Worm (Caenorhabditis elegans) whole organism, young adult: ENCODE measurements around the gene memo-1.

Source experiments
- B0019.2 ChIP-seq: fragments of 200-800 bp; sonication (Bioruptor generic); conservative IDR thresholded peaks from 2 replicates; pipeline ENCODE4 v1.3.6; 2022; ENCODE audit warnings: missing genetic modification reagents, missing genetic modification characterization, missing compliant biosample characterization
- C17E4.6 ChIP-seq: fragments of 200-800 bp; sonication (Bioruptor generic); IDR thresholded peaks from 2 replicates; pipeline ENCODE4 v1.3.6; 2022; ENCODE audit warnings: missing genetic modification reagents, missing genetic modification characterization, missing compliant biosample characterization
- F10E7.11 ChIP-seq: sonication (generic microtip); optimal IDR thresholded peaks from 2 replicates; lab custom pipeline; 2017; ENCODE audit warnings: mild to moderate bottlenecking, missing genetic modification characterization, moderate library complexity, missing compliant biosample characterization
- F52B5.7 ChIP-seq: sonication (generic microtip); optimal IDR thresholded peaks from 2 replicates; lab custom pipeline; 2016; ENCODE audit warnings: mild to moderate bottlenecking, missing genetic modification characterization, missing compliant biosample characterization
- F55B11.4 ChIP-seq: sonication (generic microtip); optimal IDR thresholded peaks from 2 replicates; lab custom pipeline; 2016; ENCODE audit warnings: missing compliant biosample characterization, missing genetic modification characterization, borderline replicate concordance; ENCODE audit not compliant: insufficient read depth
- F57A8.1 ChIP-seq: fragments of 200-800 bp; sonication (Bioruptor generic); optimal IDR thresholded peaks from 2 replicates; lab custom pipeline; 2018; ENCODE audit warnings: mild to moderate bottlenecking, missing genetic modification characterization, moderate library complexity, missing compliant biosample characterization
- F57C9.4 ChIP-seq: sonication (generic microtip); optimal IDR thresholded peaks from 2 replicates; lab custom pipeline; 2017; ENCODE audit warnings: mild to moderate bottlenecking, missing genetic modification characterization, missing compliant biosample characterization
- K11D2.4 ChIP-seq: fragments of 200-800 bp; sonication (Bioruptor generic); IDR thresholded peaks from 2 replicates; pipeline ENCODE4 v1.3.6; 2022; ENCODE audit warnings: missing genetic modification reagents, missing genetic modification characterization, missing compliant biosample characterization
- K12H6.12 ChIP-seq: fragments of 200-800 bp; sonication (Bioruptor generic); optimal IDR thresholded peaks from 2 replicates; lab custom pipeline; 2018; ENCODE audit warnings: mild to moderate bottlenecking, missing genetic modification characterization, missing compliant biosample characterization
- T07F8.4 ChIP-seq: sonication (generic microtip); optimal IDR thresholded peaks from 2 replicates; lab custom pipeline; 2016; ENCODE audit warnings: mild to moderate bottlenecking, missing genetic modification characterization, moderate library complexity, missing compliant biosample characterization
- Y53F4B.3 ChIP-seq: fragments of 200-800 bp; sonication (Bioruptor generic); IDR thresholded peaks from 2 replicates; pipeline ENCODE4 v1.3.6; 2022; ENCODE audit warnings: missing genetic modification reagents, missing genetic modification characterization, missing compliant biosample characterization
- Y53G8AR.9 ChIP-seq: fragments of 200-800 bp; sonication (Bioruptor generic); conservative IDR thresholded peaks from 2 replicates; pipeline ENCODE4 v1.3.6; 2022; ENCODE audit warnings: missing genetic modification reagents, missing genetic modification characterization, missing compliant biosample characterization
- Y67H2A.10 ChIP-seq: fragments of 200-800 bp; sonication (Bioruptor generic); conservative IDR thresholded peaks from 2 replicates; pipeline ENCODE4 v1.3.6; 2022; ENCODE audit warnings: missing genetic modification reagents, missing genetic modification characterization, missing compliant biosample characterization
- Y79H2A.3 ChIP-seq: fragments of 200-800 bp; sonication (Bioruptor generic); conservative IDR thresholded peaks from 2 replicates; pipeline ENCODE4 v1.3.6; 2022; ENCODE audit warnings: missing genetic modification reagents, missing genetic modification characterization, missing compliant biosample characterization
- Y95B8A.8 ChIP-seq: fragments of 200-800 bp; sonication (Bioruptor generic); IDR thresholded peaks from 2 replicates; pipeline ENCODE4 v1.3.6; 2022; ENCODE audit warnings: missing genetic modification reagents, missing genetic modification characterization, missing compliant biosample characterization
- aptf-2 ChIP-seq: fragments of 200-800 bp; sonication (Bioruptor generic); conservative IDR thresholded peaks from 2 replicates; pipeline ENCODE4 v1.3.6; 2022; ENCODE audit warnings: missing genetic modification reagents, missing genetic modification characterization, missing compliant biosample characterization
- atf-7 ChIP-seq: sonication (generic microtip); optimal IDR thresholded peaks from 2 replicates; lab custom pipeline; 2017; ENCODE audit warnings: mild to moderate bottlenecking, missing genetic modification characterization, missing compliant biosample characterization
- cebp-1 ChIP-seq, 2 experiments: fragments of 200-800 bp in 1 of 2; sonication (Bioruptor generic) in 1 of 2; sonication (generic microtip) in 1 of 2; IDR thresholded peaks in 1 of 2; optimal IDR thresholded peaks in 1 of 2; 2 replicates each; pipeline versions ENCODE4 v1.3.6 to Lab custom; 2017 to 2022; ENCODE audit warnings: missing compliant biosample characterization in 2 of 2, missing genetic modification characterization in 2 of 2, mild to moderate bottlenecking in 1 of 2, missing genetic modification reagents in 1 of 2, moderate library complexity in 1 of 2
- cebp-2 ChIP-seq: fragments of 200-800 bp; sonication (Bioruptor generic); IDR thresholded peaks from 2 replicates; pipeline ENCODE4 v1.3.6; 2022; ENCODE audit warnings: missing genetic modification characterization, missing compliant biosample characterization
- ceh-100 ChIP-seq: fragments of 200-800 bp; sonication (Bioruptor generic); IDR thresholded peaks from 2 replicates; pipeline ENCODE4 v1.3.6; 2022; ENCODE audit warnings: missing genetic modification reagents, missing genetic modification characterization, missing compliant biosample characterization
- ceh-79 ChIP-seq: sonication (generic microtip); optimal IDR thresholded peaks from 2 replicates; lab custom pipeline; 2017; ENCODE audit warnings: mild to moderate bottlenecking, missing genetic modification characterization, missing compliant biosample characterization
- ceh-91 ChIP-seq: fragments of 200-800 bp; sonication (Bioruptor generic); IDR thresholded peaks from 2 replicates; pipeline ENCODE4 v1.3.6; 2022; ENCODE audit warnings: missing genetic modification reagents, missing genetic modification characterization, missing compliant biosample characterization
- chd-7 ChIP-seq: sonication (generic microtip); optimal IDR thresholded peaks from 2 replicates; lab custom pipeline; 2016; ENCODE audit warnings: mild to moderate bottlenecking, missing genetic modification characterization, moderate library complexity, missing compliant biosample characterization
- egl-44 ChIP-seq: fragments of 200-800 bp; sonication (Bioruptor generic); IDR thresholded peaks from 2 replicates; pipeline ENCODE4 v1.3.6; 2022; ENCODE audit warnings: missing genetic modification reagents, missing genetic modification characterization, missing compliant biosample characterization
- egrh-3 ChIP-seq: fragments of 200-800 bp; sonication (Bioruptor generic); IDR thresholded peaks from 2 replicates; pipeline ENCODE4 v1.3.6; 2022; ENCODE audit warnings: missing genetic modification reagents, missing genetic modification characterization, missing compliant biosample characterization
- fkh-3 ChIP-seq: sonication (generic microtip); optimal IDR thresholded peaks from 2 replicates; lab custom pipeline; 2016; ENCODE audit warnings: mild to moderate bottlenecking, missing genetic modification characterization, missing compliant biosample characterization
- hlh-26 ChIP-seq: fragments of 200-800 bp; sonication (Bioruptor generic); conservative IDR thresholded peaks from 2 replicates; pipeline ENCODE4 v1.3.6; 2022; ENCODE audit warnings: missing genetic modification reagents, missing genetic modification characterization, missing compliant biosample characterization
- hmg-1.2 ChIP-seq: fragments of 200-800 bp; sonication (Bioruptor generic); IDR thresholded peaks from 2 replicates; pipeline ENCODE4 v1.3.6; 2022; ENCODE audit warnings: missing genetic modification reagents, missing genetic modification characterization, missing compliant biosample characterization
- hsf-1 ChIP-seq: fragments of 200-800 bp; sonication (Bioruptor generic); IDR thresholded peaks from 2 replicates; pipeline ENCODE4 v1.3.6; 2022; ENCODE audit warnings: missing genetic modification reagents, missing genetic modification characterization, missing compliant biosample characterization
- lin-35 ChIP-seq, 3 experiments: fragments of 150-350 bp in 2 of 3; sonication (generic microtip) in 1 of 3; optimal IDR thresholded peaks; 2 replicates each; lab custom pipeline; 2014 to 2018; ENCODE audit warnings: missing biosample characterization in 3 of 3, missing genetic modification characterization in 3 of 3, missing genetic modification reagents in 3 of 3
- lsl-1 ChIP-seq: fragments of 200-800 bp; sonication (Bioruptor generic); optimal IDR thresholded peaks from 2 replicates; lab custom pipeline; 2018; ENCODE audit warnings: mild to moderate bottlenecking, missing genetic modification characterization, moderate library complexity, missing compliant biosample characterization
- lsy-27 ChIP-seq: sonication (generic microtip); optimal IDR thresholded peaks from 2 replicates; lab custom pipeline; 2017; ENCODE audit warnings: missing genetic modification characterization, mild to moderate bottlenecking, missing compliant biosample characterization, antibody characterized with exemption, missing genotype, borderline replicate concordance; ENCODE audit not compliant: insufficient read depth
- madf-10 ChIP-seq: sonication (generic microtip); optimal IDR thresholded peaks from 2 replicates; lab custom pipeline; 2016; ENCODE audit warnings: mild to moderate bottlenecking, missing genetic modification characterization, missing compliant biosample characterization
- madf-3 ChIP-seq: fragments of 200-800 bp; sonication (Bioruptor generic); IDR thresholded peaks from 2 replicates; pipeline ENCODE4 v1.3.6; 2022; ENCODE audit warnings: missing genetic modification reagents, missing genetic modification characterization, missing compliant biosample characterization
- mel-28 ChIP-seq: sonication (generic microtip); optimal IDR thresholded peaks from 2 replicates; lab custom pipeline; 2016; ENCODE audit warnings: borderline replicate concordance, mild to moderate bottlenecking, missing genetic modification characterization, missing compliant biosample characterization
- pbrm-1 ChIP-seq: fragments of 200-800 bp; sonication (Bioruptor generic); IDR thresholded peaks from 2 replicates; pipeline ENCODE4 v1.3.6; 2022; ENCODE audit warnings: missing genetic modification reagents, missing genetic modification characterization, missing compliant biosample characterization
- rcor-1 ChIP-seq: fragments of 200-800 bp; sonication (Bioruptor generic); IDR thresholded peaks from 2 replicates; pipeline ENCODE4 v1.3.6; 2022; ENCODE audit warnings: missing genetic modification reagents, missing genetic modification characterization, missing compliant biosample characterization
- repo-1 ChIP-seq: sonication (generic microtip); optimal IDR thresholded peaks from 2 replicates; lab custom pipeline; 2017; ENCODE audit warnings: mild to moderate bottlenecking, missing genetic modification characterization, missing compliant biosample characterization
- sea-2 ChIP-seq: fragments of 200-800 bp; sonication (Bioruptor generic); IDR thresholded peaks from 2 replicates; pipeline ENCODE4 v1.3.6; 2022; ENCODE audit warnings: missing genetic modification characterization, missing compliant biosample characterization
- snpc-3.4 ChIP-seq: sonication (generic microtip); optimal IDR thresholded peaks from 2 replicates; lab custom pipeline; 2017; ENCODE audit warnings: missing genetic modification characterization, mild to moderate bottlenecking, missing compliant biosample characterization, antibody characterized with exemption, moderate library complexity, missing genotype, missing genetic modification reagents
- snpc-4 ChIP-seq, 5 experiments: fragments of 150-350 bp in 1 of 5; sonication (generic microtip) in 4 of 5; optimal IDR thresholded peaks; 2 replicates each; lab custom pipeline; 2014 to 2018; ENCODE audit warnings: missing genetic modification characterization in 5 of 5, missing biosample characterization in 3 of 5, antibody characterized with exemption in 2 of 5, mild to moderate bottlenecking in 2 of 5, missing compliant biosample characterization in 2 of 5, missing genotype in 2 of 5, moderate library complexity in 2 of 5, missing genetic modification reagents in 1 of 5
- tbx-9 ChIP-seq: sonication (generic microtip); optimal IDR thresholded peaks from 2 replicates; lab custom pipeline; 2016; ENCODE audit warnings: borderline replicate concordance, missing genetic modification characterization, inconsistent platforms, missing compliant biosample characterization
- tlf-1 ChIP-seq: fragments of 200-800 bp; sonication (Bioruptor generic); optimal IDR thresholded peaks from 2 replicates; lab custom pipeline; 2018; ENCODE audit warnings: mild to moderate bottlenecking, missing genetic modification characterization, missing compliant biosample characterization
- unc-130 ChIP-seq: sonication (generic microtip); optimal IDR thresholded peaks from 2 replicates; lab custom pipeline; 2016; ENCODE audit warnings: missing genetic modification reagents, missing genetic modification characterization, missing compliant biosample characterization
- ztf-26 ChIP-seq: sonication (generic microtip); optimal IDR thresholded peaks from 2 replicates; lab custom pipeline; 2017; ENCODE audit warnings: missing genetic modification characterization, missing compliant biosample characterization
- ztf-28 ChIP-seq: fragments of 200-800 bp; sonication (Bioruptor generic); IDR thresholded peaks from 2 replicates; pipeline ENCODE4 v1.3.6; 2022; ENCODE audit warnings: missing genetic modification reagents, missing genetic modification characterization, missing compliant biosample characterization
- ztf-6 ChIP-seq: fragments of 200-800 bp; sonication (Bioruptor generic); IDR thresholded peaks from 2 replicates; pipeline ENCODE4 v1.3.6; 2022; ENCODE audit warnings: missing genetic modification reagents, missing genetic modification characterization, missing compliant biosample characterization

memo-1 gene

ce11 chrV:7853900-7854299 lies 6.9 kb upstream of the memo-1 start (continued):
- TF ChIP-seq chd-7 (tag; lab: Kevin White, UChicago): no peak
- no peak for TF ChIP-seq F52B5.7 (tag; lab: Kevin White, UChicago)
- TF ChIP-seq mel-28 (tag; lab: Kevin White, UChicago): no peak
- no peak for TF ChIP-seq Y53F4B.3 (GFP tag; lab: Robert Waterston, UW)
- no peak for TF ChIP-seq aptf-2 (GFP tag; lab: Robert Waterston, UW)
- no peak for TF ChIP-seq madf-10 (tag; lab: Kevin White, UChicago)
- TF ChIP-seq cebp-1 (GFP tag; IDR thresholded peaks at IDR 0.05; lab: Robert Waterston, UW): no peak
- no peak for TF ChIP-seq cebp-1 (tag; optimal IDR thresholded peaks at IDR 0.05; lab: Kevin White, UChicago)
- no peak for TF ChIP-seq F57A8.1 (GFP tag; lab: Kevin White, UChicago)
- TF ChIP-seq F10E7.11: no peak
- TF ChIP-seq atf-7: no peak
- no peak for TF ChIP-seq K11D2.4 (GFP tag; lab: Robert Waterston, UW)
- no peak for TF ChIP-seq lin-35 (GFP tag; optimal IDR thresholded peaks at IDR 0.05; lab: Kevin White, UChicago)
- no peak for TF ChIP-seq egl-44 (GFP tag; lab: Robert Waterston, UW)
- TF ChIP-seq Y53G8AR.9: no peak
- no peak for TF ChIP-seq Y67H2A.10 (GFP tag; lab: Robert Waterston, UW)
- no peak for TF ChIP-seq unc-130 (GFP tag; lab: Kevin White, UChicago)
- TF ChIP-seq snpc-3.4 (tag; lab: Kevin White, UChicago): no peak
- TF ChIP-seq ceh-100 (GFP tag; lab: Robert Waterston, UW): no peak
- TF ChIP-seq ztf-26: no peak
- no peak for TF ChIP-seq Y79H2A.3 (GFP tag; lab: Robert Waterston, UW)
- TF ChIP-seq rcor-1 (GFP tag; lab: Robert Waterston, UW): no peak
- no peak for TF ChIP-seq fkh-3 (tag; lab: Kevin White, UChicago)
- TF ChIP-seq ceh-91 (GFP tag; lab: Robert Waterston, UW): peak; percentile 38; the same call in 1 of the 2 replicates
- no peak for TF ChIP-seq hlh-26 (GFP tag; lab: Robert Waterston, UW)
- TF ChIP-seq Y95B8A.8: no peak
- peak; percentile 64 for TF ChIP-seq hsf-1 (GFP tag; lab: Robert Waterston, UW)
- TF ChIP-seq sea-2 (GFP tag; lab: Robert Waterston, UW): no peak
- no peak for TF ChIP-seq lsy-27
- no peak for TF ChIP-seq F55B11.4 (tag; lab: Kevin White, UChicago)
- TF ChIP-seq egrh-3 (GFP tag; lab: Robert Waterston, UW): no peak
- TF ChIP-seq B0019.2 (GFP tag; lab: Robert Waterston, UW): no peak
- no peak for TF ChIP-seq cebp-2 (GFP tag; lab: Robert Waterston, UW)
- TF ChIP-seq ztf-28 (GFP tag; lab: Robert Waterston, UW): no peak
- no peak for TF ChIP-seq ztf-6
- peak; percentile 84 for TF ChIP-seq lsl-1 (GFP tag; lab: Kevin White, UChicago)
- TF ChIP-seq repo-1 (tag; lab: Kevin White, UChicago): no peak
- TF ChIP-seq tlf-1: no peak
- TF ChIP-seq pbrm-1 (GFP tag; lab: Robert Waterston, UW): no peak
- no peak for TF ChIP-seq tbx-9 (tag; lab: Kevin White, UChicago)
- peak; percentile 43; the same call in 1 of the 2 replicates for TF ChIP-seq hmg-1.2 (GFP tag; lab: Robert Waterston, UW)
- no peak for TF ChIP-seq T07F8.4 (tag; lab: Kevin White, UChicago)
- TF ChIP-seq C17E4.6: no peak
- no peak for TF ChIP-seq snpc-4 (GFP tag; optimal IDR thresholded peaks at IDR 0.05; lab: Kevin White, UChicago)
- TF ChIP-seq snpc-4 (tag; optimal IDR thresholded peaks at IDR 0.05; lab: Kevin White, UChicago): peak in 1 of 4 experiments; percentile 26
- no peak for TF ChIP-seq K12H6.12
- no peak for TF ChIP-seq F57C9.4 (tag; lab: Kevin White, UChicago)
- no peak for TF ChIP-seq madf-3 (GFP tag; lab: Robert Waterston, UW)
- TF ChIP-seq ceh-79 (tag; lab: Kevin White, UChicago): no peak
